Fruit fly (Drosophila melanogaster): ENCODE measurements around the gene CG33080.

Gene CG33080

DNA sequence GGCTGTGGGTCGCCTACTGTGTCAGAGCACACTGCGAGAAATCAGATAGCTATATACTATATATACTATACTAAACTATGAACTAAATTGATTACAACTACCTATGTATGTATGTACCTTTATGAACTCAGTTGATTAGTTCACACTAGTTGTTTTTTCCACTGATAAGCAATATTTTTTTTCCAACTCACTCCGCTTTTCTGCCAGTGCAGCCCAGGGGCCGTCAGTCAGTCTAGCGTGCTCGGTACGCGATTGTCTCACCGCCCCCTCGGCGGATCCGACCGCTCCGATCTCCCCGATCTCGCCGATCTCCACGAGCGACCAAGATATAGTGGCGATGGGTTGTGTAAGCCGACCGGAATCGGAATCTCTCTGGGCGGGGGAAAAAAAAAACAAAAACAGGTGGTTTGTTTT lies 11.7 kb downstream of the CG33080 start (continued):
- TF ChIP-seq chinmo (GFP tag; IDR thresholded peaks at IDR 0.05; ENCODE audit: partially characterized antibody): 0 out of 4 replicates have a peak, but pooled peaks have one; percentile 22
- peak; percentile 90 for TF ChIP-seq CG9215 (GFP tag; IDR thresholded peaks at IDR 0.05)
- TF ChIP-seq Ptx1 (GFP tag; IDR thresholded peaks at IDR 0.05): peak; percentile 95
- peak; percentile 76 for TF ChIP-seq Blimp-1 (GFP tag; optimal IDR thresholded peaks at IDR 0.05)
- TF ChIP-seq CG10979 (tag; optimal IDR thresholded peaks at IDR 0.05): peak; percentile 67
- no peak for TF ChIP-seq amos (GFP tag; IDR thresholded peaks at IDR 0.05; ENCODE audit: partially characterized antibody)
- peak; percentile 93 for TF ChIP-seq Awh (GFP tag; IDR thresholded peaks at IDR 0.05)
- TF ChIP-seq CG17385 (GFP tag; optimal IDR thresholded peaks at IDR 0.05): peak; percentile 73

DNA sequence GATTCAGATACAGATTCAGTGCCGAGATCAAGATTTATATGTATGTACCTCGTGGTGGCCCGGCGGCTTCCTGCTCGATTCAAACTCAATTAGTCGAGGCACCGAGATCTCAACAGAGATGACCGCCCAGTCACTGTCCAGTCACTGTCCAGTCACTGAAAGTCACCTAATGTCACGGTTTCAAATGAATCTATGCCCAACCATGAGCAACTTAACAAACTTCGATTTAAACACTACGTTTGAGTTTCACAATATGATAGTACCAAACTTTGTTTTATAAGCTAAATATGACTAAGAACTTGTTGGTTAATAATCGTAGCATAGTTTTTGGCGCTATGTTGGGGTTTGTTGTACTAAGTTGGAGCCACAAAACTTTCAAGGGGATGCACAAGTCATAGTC lies 12.5 kb downstream of the CG33080 start:
- TF ChIP-seq hb (GFP tag; IDR thresholded peaks at IDR 0.05; ENCODE audit: partially characterized antibody) (no peak), CG3995 (GFP tag; optimal IDR thresholded peaks at IDR 0.05) (peak; percentile 93), CG11085 (GFP tag; IDR thresholded peaks at IDR 0.05) (no peak), Sry-β (GFP tag; optimal IDR thresholded peaks at IDR 0.05) (peak; percentile 57)

DNA sequence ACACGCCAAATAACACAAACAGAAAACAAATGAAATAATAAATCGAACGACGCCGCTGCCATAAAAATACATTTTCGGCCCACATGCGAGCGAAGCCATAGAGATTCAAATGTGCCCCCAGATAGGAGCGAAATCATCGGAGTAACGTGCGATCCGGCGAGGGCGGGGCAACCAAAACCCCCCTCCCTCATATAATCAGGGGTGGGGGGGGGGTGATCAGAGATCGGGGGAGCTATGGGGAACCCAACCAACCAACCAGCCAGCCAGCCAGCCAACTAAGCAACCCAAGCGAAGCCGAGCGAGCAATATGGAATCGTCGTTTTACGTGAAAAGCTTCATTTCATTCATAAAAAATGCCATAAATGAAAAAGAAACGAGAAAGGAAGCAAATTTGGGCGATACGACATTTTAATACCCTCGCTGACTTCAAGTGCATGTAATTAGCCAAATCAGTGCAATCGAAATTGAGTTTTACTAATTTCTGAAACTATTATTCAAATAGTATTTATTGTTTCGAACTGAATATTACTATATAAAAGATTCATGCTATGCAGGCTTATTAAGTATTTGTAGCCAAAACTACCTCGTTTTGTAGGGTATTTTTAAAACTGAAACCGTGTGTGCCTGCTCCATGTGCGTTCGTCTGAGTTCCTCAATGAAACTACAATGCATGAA lies 17.6 kb downstream of the CG33080 start:
- TF ChIP-seq Nf-YC (tag; optimal IDR thresholded peaks at IDR 0.05) (peak; percentile 26), Mad (GFP tag; optimal IDR thresholded peaks at IDR 0.05) (peak; percentile 38), CG4617 (GFP tag; optimal IDR thresholded peaks at IDR 0.05; ENCODE audit: borderline replicate concordance) (peak; percentile 7), CG8359 (GFP tag; optimal IDR thresholded peaks at IDR 0.05; ENCODE audit: borderline replicate concordance) (no peak), bcd (GFP tag; optimal IDR thresholded peaks at IDR 0.05) (peak; percentile 65), CG13624 (GFP tag; optimal IDR thresholded peaks at IDR 0.05) (no peak), Jarid2 (GFP tag; optimal IDR thresholded peaks at IDR 0.05) (no peak), Hr51 (GFP tag; optimal IDR thresholded peaks at IDR 0.05) (peak in 1 of 2 experiments; percentile 78), CG10543 (GFP tag; optimal IDR thresholded peaks at IDR 0.05) (peak; percentile 70), CG30403 (GFP tag; optimal IDR thresholded peaks at IDR 0.05) (peak; percentile 73), gem (tag; optimal IDR thresholded peaks at IDR 0.05) (peak; percentile 86), CG2889 (GFP tag; IDR thresholded peaks at IDR 0.05) (no peak), CG32772 (GFP tag; IDR thresholded peaks at IDR 0.05) (peak; percentile 65), CG12071 (GFP tag; optimal IDR thresholded peaks at IDR 0.05) (peak; percentile 40), scrt (GFP tag; optimal IDR thresholded peaks at IDR 0.05) (peak; percentile 49), rib (GFP tag; IDR thresholded peaks at IDR 0.05) (no peak), oc (tag; optimal IDR thresholded peaks at IDR 0.05) (peak; percentile 22), CG6791 (GFP tag; IDR thresholded peaks at IDR 0.05; ENCODE audit: partially characterized antibody) (no peak), sens (GFP tag) (peak; percentile 90), ab (GFP tag; optimal IDR thresholded peaks at IDR 0.05) (no peak), bsh (GFP tag; optimal IDR thresholded peaks at IDR 0.05) (peak in 1 of 2 experiments; percentile 81), cato (GFP tag; optimal IDR thresholded peaks at IDR 0.05; ENCODE audit: borderline replicate concordance) (peak; percentile 26), Fer1 (GFP tag; optimal IDR thresholded peaks at IDR 0.05) (peak; percentile 47), vvl (GFP tag; IDR thresholded peaks at IDR 0.05) (peak; percentile 68), Meics (GFP tag; optimal IDR thresholded peaks at IDR 0.05) (peak; percentile 55), Mrtf (GFP tag; IDR thresholded peaks at IDR 0.05) (0 out of 3 replicates have a peak, but pooled peaks have one; percentile 25), Bdp1 (GFP tag; optimal IDR thresholded peaks at IDR 0.05) (no peak), aop (GFP tag; IDR thresholded peaks at IDR 0.05) (no peak), klu (GFP tag; IDR thresholded peaks at IDR 0.05) (no peak), pan (optimal IDR thresholded peaks at IDR 0.05) (no peak), pan (GFP tag; optimal IDR thresholded peaks at IDR 0.05 in 1 of 2, IDR thresholded peaks at IDR 0.05 in 1 of 2) (peak in 1 of 2 experiments; percentile 28), CG34224 (GFP tag; IDR thresholded peaks at IDR 0.05; ENCODE audit: partially characterized antibody) (no peak), phol (tag; optimal IDR thresholded peaks at IDR 0.05) (peak; percentile 75), jigr1 (GFP tag; IDR thresholded peaks at IDR 0.05) (peak; percentile 41; the same call in 1 of the 3 replicates)

All from whole organism, embryonic.